Worm (Caenorhabditis elegans) whole organism, L4 larva: ENCODE data around the gene ZC21.10.
A peak's percentile ranks its signal among the peaks of the same experiment; 100 is the strongest.

Source experiments
- F37D6.2 ChIP-seq: sonication (generic microtip); optimal IDR thresholded peaks from 2 replicates; lab custom pipeline; 2016; ENCODE audit warnings: mild to moderate bottlenecking, missing genetic modification characterization, missing compliant biosample characterization
- T26A8.4 ChIP-seq: fragments of 200-800 bp; sonication (Bioruptor generic); IDR thresholded peaks from 2 replicates; pipeline ENCODE4 v1.3.6; 2022; ENCODE audit warnings: missing genetic modification characterization, missing compliant biosample characterization
- Y105C5A.15 ChIP-seq: fragments of 200-800 bp; sonication (Bioruptor generic); IDR thresholded peaks from 2 replicates; pipeline ENCODE4 v1.3.6; 2022; ENCODE audit warnings: missing genetic modification characterization, missing compliant biosample characterization
- attf-4 ChIP-seq: sonication (generic microtip); optimal IDR thresholded peaks from 3 replicates; lab custom pipeline; 2017; ENCODE audit warnings: missing biosample characterization, missing genetic modification characterization
- cey-2 ChIP-seq: sonication (generic microtip); optimal IDR thresholded peaks from 3 replicates; lab custom pipeline; 2017; ENCODE audit warnings: missing genetic modification characterization, mild to moderate bottlenecking, missing compliant biosample characterization, antibody characterized with exemption, borderline replicate concordance; ENCODE audit not compliant: insufficient read depth
- ctbp-1 ChIP-seq: fragments of 200-800 bp; sonication (Bioruptor generic); IDR thresholded peaks from 2 replicates; pipeline ENCODE4 v1.3.6; 2022; ENCODE audit warnings: missing genetic modification reagents, missing genetic modification characterization, missing compliant biosample characterization
- daf-16 ChIP-seq, 3 experiments: sonication (generic microtip); optimal IDR thresholded peaks; 2 replicates each; lab custom pipeline; 2016 to 2017; ENCODE audit warnings: missing genetic modification characterization in 3 of 3, missing genetic modification reagents in 3 of 3, mild to moderate bottlenecking in 2 of 3, missing compliant biosample characterization in 2 of 3, missing biosample characterization in 1 of 3, moderate library complexity in 1 of 3
- dmd-8 ChIP-seq: fragments of 200-800 bp; sonication (Bioruptor generic); IDR thresholded peaks from 2 replicates; pipeline ENCODE4 v1.3.6; 2022; ENCODE audit warnings: missing genetic modification characterization, missing compliant biosample characterization
- dpl-1 ChIP-seq: fragments of 150-350 bp; optimal IDR thresholded peaks from 2 replicates; lab custom pipeline; 2014; ENCODE audit warnings: missing biosample characterization, missing genetic modification reagents, missing genetic modification characterization
- hif-1 ChIP-seq, 2 experiments: sonication (generic microtip); optimal IDR thresholded peaks; 2 replicates each; lab custom pipeline; 2016 to 2017; ENCODE audit warnings: missing compliant biosample characterization in 2 of 2, missing genetic modification characterization in 2 of 2, missing genetic modification reagents in 2 of 2, missing genotype in 2 of 2, mild to moderate bottlenecking in 1 of 2
- hlh-11 ChIP-seq: fragments of 200-800 bp; sonication (Bioruptor generic); optimal IDR thresholded peaks from 2 replicates; lab custom pipeline; 2018; ENCODE audit warnings: mild to moderate bottlenecking, missing genetic modification characterization, missing compliant biosample characterization
- hlh-30 ChIP-seq: sonication (generic microtip); optimal IDR thresholded peaks from 2 replicates; lab custom pipeline; 2017; ENCODE audit warnings: antibody characterized with exemption, mild to moderate bottlenecking, missing genetic modification characterization, missing compliant biosample characterization; ENCODE audit not compliant: insufficient read depth
- lsy-2 ChIP-seq, 2 experiments: fragments of 150-350 bp in 1 of 2; sonication (generic microtip) in 1 of 2; optimal IDR thresholded peaks; 2 replicates each; lab custom pipeline; 2014 to 2017; ENCODE audit warnings: missing biosample characterization in 2 of 2, missing genetic modification characterization in 2 of 2
- madf-5 ChIP-seq, 2 experiments: fragments of 200-800 bp; sonication (Bioruptor generic); IDR thresholded peaks; 2 replicates each; pipeline ENCODE4 v1.3.6; 2022; ENCODE audit warnings: missing compliant biosample characterization in 2 of 2, missing genetic modification characterization in 2 of 2
- madf-9 ChIP-seq: fragments of 200-800 bp; sonication (Bioruptor generic); conservative IDR thresholded peaks from 2 replicates; pipeline ENCODE4 v1.3.6; 2022; ENCODE audit warnings: missing genetic modification reagents, missing genetic modification characterization, missing compliant biosample characterization
- mdl-1 ChIP-seq, 2 experiments: fragments of 150-350 bp in 1 of 2; sonication (generic microtip) in 1 of 2; optimal IDR thresholded peaks; 2 replicates each; lab custom pipeline; 2014 to 2017; ENCODE audit warnings: missing biosample characterization in 2 of 2, missing genetic modification characterization in 2 of 2
- mep-1 ChIP-seq: fragments of 150-350 bp; sonication (generic microtip); optimal IDR thresholded peaks from 3 replicates; lab custom pipeline; 2014; ENCODE audit warnings: missing biosample characterization, missing genetic modification characterization
- mes-2 ChIP-seq: sonication (generic microtip); optimal IDR thresholded peaks from 2 replicates; lab custom pipeline; 2016; ENCODE audit warnings: missing genotype, mild to moderate bottlenecking, missing genetic modification characterization, missing compliant biosample characterization; ENCODE audit not compliant: poor library complexity, severe bottlenecking
- mxl-3 ChIP-seq: fragments of 200-800 bp; sonication (Bioruptor generic); optimal IDR thresholded peaks from 2 replicates; lab custom pipeline; 2018; ENCODE audit warnings: mild to moderate bottlenecking, missing genetic modification characterization, missing compliant biosample characterization
- nhr-25 ChIP-seq: sonication (generic microtip); optimal IDR thresholded peaks from 2 replicates; lab custom pipeline; 2017; ENCODE audit warnings: missing genetic modification characterization, mild to moderate bottlenecking, missing compliant biosample characterization, antibody characterized with exemption, moderate library complexity, borderline replicate concordance; ENCODE audit not compliant: insufficient read depth
- nhr-28 ChIP-seq: fragments of 150-350 bp; optimal IDR thresholded peaks from 2 replicates; lab custom pipeline; 2014; ENCODE audit warnings: missing biosample characterization, missing genetic modification characterization
- nhr-42 ChIP-seq: fragments of 200-800 bp; sonication (Bioruptor generic); IDR thresholded peaks from 2 replicates; pipeline ENCODE4 v1.3.6; 2022; ENCODE audit warnings: missing genetic modification characterization, missing compliant biosample characterization
- nhr-6 ChIP-seq: fragments of 150-350 bp; optimal IDR thresholded peaks from 2 replicates; lab custom pipeline; 2014; ENCODE audit warnings: missing biosample characterization, missing genetic modification characterization
- nhr-77 ChIP-seq: fragments of 150-350 bp; optimal IDR thresholded peaks from 2 replicates; lab custom pipeline; 2014; ENCODE audit warnings: missing biosample characterization, missing genetic modification characterization
- rbr-2 ChIP-seq: sonication (generic microtip); optimal IDR thresholded peaks from 2 replicates; lab custom pipeline; 2016; ENCODE audit warnings: missing genotype, missing genetic modification characterization, missing compliant biosample characterization
- skn-1 ChIP-seq: fragments of 150-350 bp; optimal IDR thresholded peaks from 2 replicates; lab custom pipeline; 2014; ENCODE audit warnings: missing biosample characterization, missing genetic modification characterization
- snpc-1.2 ChIP-seq: fragments of 200-800 bp; sonication (Bioruptor generic); IDR thresholded peaks from 2 replicates; pipeline ENCODE4 v1.3.6; 2022; ENCODE audit warnings: missing genetic modification reagents, missing genetic modification characterization, missing compliant biosample characterization
- spr-3 ChIP-seq: fragments of 200-800 bp; sonication (Bioruptor generic); optimal IDR thresholded peaks from 2 replicates; lab custom pipeline; 2018; ENCODE audit warnings: mild to moderate bottlenecking, missing genetic modification characterization, missing compliant biosample characterization
- tag-97 ChIP-seq: fragments of 200-800 bp; sonication (Bioruptor generic); IDR thresholded peaks from 2 replicates; pipeline ENCODE4 v1.3.6; 2022; ENCODE audit warnings: missing genetic modification characterization, missing compliant biosample characterization
- tra-1 ChIP-seq: fragments of 200-800 bp; sonication (Bioruptor generic); IDR thresholded peaks from 2 replicates; pipeline ENCODE4 v1.3.6; 2022; ENCODE audit warnings: missing genetic modification reagents, missing genetic modification characterization, missing compliant biosample characterization
- unc-62 ChIP-seq, 3 experiments: fragments of 150-350 bp in 1 of 3; sonication (generic microtip); optimal IDR thresholded peaks in 2 of 3; peaks in 1 of 3; 1 replicate in 1 of 3; 2 replicates in 2 of 3; lab custom pipeline; 2014 to 2017; ENCODE audit warnings: missing biosample characterization in 3 of 3, missing genetic modification characterization in 3 of 3, missing genetic modification reagents in 3 of 3, missing genotype in 1 of 3
- zfp-3 ChIP-seq: fragments of 200-800 bp; sonication (Bioruptor generic); conservative IDR thresholded peaks from 2 replicates; pipeline ENCODE4 v1.3.6; 2022; ENCODE audit warnings: missing genetic modification reagents, missing genetic modification characterization, missing compliant biosample characterization
- zip-11 ChIP-seq: fragments of 200-800 bp; sonication (Bioruptor generic); IDR thresholded peaks from 2 replicates; pipeline ENCODE4 v1.3.6; 2022; ENCODE audit warnings: missing genetic modification characterization, missing compliant biosample characterization

Gene ZC21.10

DNA sequence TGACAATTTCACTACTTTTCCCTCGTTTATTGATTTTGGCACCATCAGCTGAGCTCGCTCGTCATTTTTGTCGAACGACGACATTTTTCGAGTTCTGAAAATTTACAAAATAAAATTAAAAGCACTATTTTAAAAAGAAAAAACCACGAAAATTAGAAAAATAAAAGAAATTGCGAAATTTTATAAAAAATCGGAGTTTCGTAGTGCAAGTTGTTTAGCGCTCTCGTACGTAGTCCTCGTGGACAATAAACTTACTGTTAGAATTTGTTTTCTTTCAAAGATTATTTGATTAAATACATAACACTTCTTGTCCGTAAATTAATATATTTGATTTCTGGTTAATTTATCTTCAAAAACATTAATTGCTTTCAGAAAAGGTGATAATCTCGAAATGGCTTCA lies 39.6 kb upstream of the ZC21.10 start, which contains the start of the genes ess-2 and F42H10.2 (continued):
- TF ChIP-seq F37D6.2 (tag; lab: Kevin White, UChicago) (no peak), nhr-77 (tag; lab: Kevin White, UChicago) (peak; percentile 1), snpc-1.2 (GFP tag; lab: Robert Waterston, UW) (no peak), ctbp-1 (GFP tag; lab: Robert Waterston, UW) (no peak), mdl-1 (tag; optimal IDR thresholded peaks at IDR 0.05; lab: Kevin White, UChicago) (no peak), daf-16 (GFP tag; optimal IDR thresholded peaks at IDR 0.05; lab: Kevin White, UChicago) (no peak), daf-16 (tag; optimal IDR thresholded peaks at IDR 0.05; lab: Kevin White, UChicago) (peak; percentile 27), dmd-8 (GFP tag; lab: Robert Waterston, UW) (no peak), tag-97 (no peak), mes-2 (tag; lab: Kevin White, UChicago) (peak; percentile 43), nhr-25 (no peak), tra-1 (no peak), lsy-2 (tag; optimal IDR thresholded peaks at IDR 0.05; lab: Kevin White, UChicago) (peak in 1 of 2 experiments; percentile 83), madf-9 (no peak), spr-3 (GFP tag; lab: Kevin White, UChicago) (no peak)
- TF ChIP-seq, all 104 proteins: peak for 11

DNA sequence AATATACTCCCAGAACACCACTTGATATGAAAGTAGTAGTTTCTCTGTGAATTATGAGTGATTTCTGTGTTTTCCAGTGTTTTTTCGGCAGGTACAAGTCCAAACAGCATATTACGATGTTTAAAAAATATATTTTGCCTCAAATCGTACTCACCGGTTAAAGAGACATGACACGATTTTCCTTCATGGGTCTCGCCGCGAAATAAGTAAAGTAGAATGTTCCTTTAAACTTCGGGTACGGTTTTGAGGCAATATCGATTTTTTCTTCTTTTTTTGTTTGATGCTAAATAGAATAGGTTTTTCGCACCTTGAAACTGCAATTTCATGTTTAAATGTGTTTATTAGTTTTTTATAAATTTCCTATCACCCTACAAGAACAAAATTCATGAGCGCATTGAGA lies 37.9 kb upstream of the ZC21.10 start:
- TF ChIP-seq dpl-1 (GFP tag; lab: Kevin White, UChicago) (no peak), dmd-8 (GFP tag; lab: Robert Waterston, UW) (no peak)

- no peak for TF ChIP-seq nhr-77 (tag; lab: Kevin White, UChicago)
- no peak for TF ChIP-seq nhr-42
- TF ChIP-seq attf-4 (tag; lab: Kevin White, UChicago), result no peak
- no peak for TF ChIP-seq mep-1 (tag; lab: Kevin White, UChicago)
- no peak for TF ChIP-seq T26A8.4 (GFP tag; lab: Robert Waterston, UW)
- TF ChIP-seq daf-16 (GFP tag; optimal IDR thresholded peaks at IDR 0.05; lab: Kevin White, UChicago), result no peak
- TF ChIP-seq daf-16 (tag; optimal IDR thresholded peaks at IDR 0.05; lab: Kevin White, UChicago), result no peak
- TF ChIP-seq tag-97, result no peak
- TF ChIP-seq hlh-30 (tag; lab: Kevin White, UChicago), result no peak
- no peak for TF ChIP-seq zip-11 (GFP tag; lab: Robert Waterston, UW)
- TF ChIP-seq hif-1 (tag; optimal IDR thresholded peaks at IDR 0.05; lab: Kevin White, UChicago), result no peak
- TF ChIP-seq unc-62 (GFP tag; optimal IDR thresholded peaks at IDR 0.05 in 1 of 2; lab: Kevin White, UChicago), result no peak
- no peak for TF ChIP-seq unc-62 (tag; optimal IDR thresholded peaks at IDR 0.05; lab: Kevin White, UChicago)
- TF ChIP-seq madf-5 (GFP tag; IDR thresholded peaks at IDR 0.05; lab: Robert Waterston, UW), result no peak
Observed at ce11 chrIII:8494708-8495107, 35.2 kb upstream of the ZC21.10 start, which contains the start of gene pac-1. TSS of gene pac-1 (plus strand) at chrIII:8495008.

ce11 chrIII:8503341-8503740 lies 26.5 kb upstream of the ZC21.10 start:
- TF ChIP-seq nhr-28 (tag; lab: Kevin White, UChicago), result peak; percentile 53
- no peak for TF ChIP-seq nhr-6 (tag; lab: Kevin White, UChicago)
- no peak for TF ChIP-seq zfp-3 (GFP tag; lab: Robert Waterston, UW)
- TF ChIP-seq hlh-11 (tag; lab: Kevin White, UChicago), result peak; percentile 6
- peak; percentile 29 for TF ChIP-seq mxl-3 (GFP tag; lab: Kevin White, UChicago)
- TF ChIP-seq tag-97, result no peak
- peak in 1 of 2 experiments; percentile 99 for TF ChIP-seq unc-62 (GFP tag; optimal IDR thresholded peaks at IDR 0.05 in 1 of 2; lab: Kevin White, UChicago)
- no peak for TF ChIP-seq unc-62 (tag; optimal IDR thresholded peaks at IDR 0.05; lab: Kevin White, UChicago)

DNA sequence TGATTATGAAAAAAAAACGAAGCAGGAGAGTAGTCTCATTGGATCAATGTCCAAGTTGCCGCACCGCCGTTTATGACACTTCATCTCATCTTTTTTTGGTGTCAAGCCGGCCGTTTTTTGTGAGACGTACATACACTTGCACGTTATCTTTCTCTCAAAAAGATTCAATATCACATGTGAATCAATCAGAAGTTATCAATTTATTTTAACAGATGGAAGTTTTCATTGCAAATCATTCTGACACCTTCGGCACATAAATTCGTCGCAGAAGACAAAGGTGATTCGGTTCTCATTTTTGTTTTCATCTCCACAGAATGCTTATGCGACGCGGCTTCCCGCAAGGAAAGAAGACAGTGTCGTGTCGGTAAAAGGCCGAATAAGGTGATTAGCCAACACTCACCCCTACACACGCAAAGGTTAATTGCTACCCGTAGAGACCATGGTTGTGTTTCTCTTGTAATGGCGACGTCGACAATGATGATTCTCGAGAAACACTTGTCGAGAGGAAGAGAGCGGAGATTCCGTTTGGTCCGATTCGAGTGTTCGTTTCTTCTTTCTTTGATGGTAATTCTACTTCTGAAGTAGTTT lies 25.6 kb upstream of the ZC21.10 start:
- TF ChIP-seq skn-1 (tag; lab: Kevin White, UChicago) (no peak), mxl-3 (GFP tag; lab: Kevin White, UChicago) (peak; percentile 74), rbr-2 (no peak), hlh-30 (tag; lab: Kevin White, UChicago) (peak; percentile 33), hlh-11 (tag; lab: Kevin White, UChicago) (peak; percentile 23), cey-2 (tag; lab: Kevin White, UChicago) (peak; percentile 34), nhr-28 (tag; lab: Kevin White, UChicago) (peak; percentile 56), Y105C5A.15 (GFP tag; lab: Robert Waterston, UW) (no peak), mdl-1 (tag; optimal IDR thresholded peaks at IDR 0.05; lab: Kevin White, UChicago) (peak in 1 of 2 experiments; percentile 24), unc-62 (GFP tag; optimal IDR thresholded peaks at IDR 0.05 in 1 of 2; lab: Kevin White, UChicago) (peak in 1 of 2 experiments; percentile 59), unc-62 (tag; optimal IDR thresholded peaks at IDR 0.05; lab: Kevin White, UChicago) (no peak), ctbp-1 (GFP tag; lab: Robert Waterston, UW) (no peak)
- TF ChIP-seq, all 104 proteins: peak for 7
